Worm (Caenorhabditis elegans): Measurements from ENCODE around the gene srh-71.

DNA sequence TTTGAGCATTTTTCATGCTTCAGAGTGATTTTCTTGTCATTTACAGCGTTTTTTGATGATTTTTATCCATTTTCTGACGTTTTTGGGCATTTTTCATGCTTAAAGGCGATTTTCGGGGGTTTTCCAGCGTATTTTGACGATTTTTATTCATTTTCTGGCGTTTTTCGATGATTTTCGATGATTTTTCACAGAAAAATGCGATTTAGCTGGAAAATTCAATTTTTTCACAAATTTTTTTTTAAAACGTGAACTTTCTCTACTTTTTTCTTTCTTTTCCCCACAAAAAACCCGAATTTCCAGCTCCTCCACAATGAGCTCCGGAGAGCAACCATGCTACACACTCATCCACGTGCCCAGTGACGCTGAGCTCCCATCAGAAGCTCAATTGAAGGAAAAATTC is 44.8 kb upstream of the srh-71 start, which contains the start of gene copb-1:
- TF ChIP-seq egl-27 (tag; optimal IDR thresholded peaks at IDR 0.05) (no peak), ZK546.5 (tag; optimal IDR thresholded peaks at IDR 0.05) (no peak)
